Worm (Caenorhabditis elegans) whole organism, late embryonic: ENCODE data around the gene Y46G5A.38.

ENCODE experiments used
- K09A11.1 ChIP-seq: sonication (generic microtip); optimal IDR thresholded peaks from 2 replicates; lab custom pipeline; 2017; ENCODE audit warnings: antibody characterized with exemption, mild to moderate bottlenecking, missing genetic modification characterization, missing compliant biosample characterization; ENCODE audit not compliant: insufficient read depth
- che-1 ChIP-seq: sonication (generic microtip); optimal IDR thresholded peaks from 2 replicates; lab custom pipeline; 2016; ENCODE audit warnings: mild to moderate bottlenecking, missing genetic modification characterization, missing compliant biosample characterization
- dve-1 ChIP-seq: sonication (generic microtip); optimal IDR thresholded peaks from 2 replicates; lab custom pipeline; 2017; ENCODE audit warnings: antibody characterized with exemption, mild to moderate bottlenecking, missing genetic modification characterization, missing compliant biosample characterization
- eyg-1 ChIP-seq: sonication (generic microtip); optimal IDR thresholded peaks from 2 replicates; lab custom pipeline; 2016; ENCODE audit warnings: missing genotype, missing genetic modification characterization, missing compliant biosample characterization
- fkh-10 ChIP-seq: fragments of 150-350 bp; optimal IDR thresholded peaks from 2 replicates; lab custom pipeline; 2014; ENCODE audit warnings: missing biosample characterization, missing genetic modification reagents, missing genetic modification characterization
- pag-3 ChIP-seq: sonication (generic microtip); optimal IDR thresholded peaks from 2 replicates; lab custom pipeline; 2016; ENCODE audit warnings: missing compliant biosample characterization, missing genetic modification characterization, borderline replicate concordance
- pha-4 ChIP-seq: fragments of 150-350 bp; optimal IDR thresholded peaks from 2 replicates; lab custom pipeline; 2018; ENCODE audit warnings: missing biosample characterization, missing genetic modification reagents, missing genetic modification characterization
- rnt-1 ChIP-seq: sonication (generic microtip); optimal IDR thresholded peaks from 2 replicates; lab custom pipeline; 2016; ENCODE audit warnings: missing genetic modification characterization, missing compliant biosample characterization
- tbx-2 ChIP-seq: sonication (generic microtip); optimal IDR thresholded peaks from 2 replicates; lab custom pipeline; 2016; ENCODE audit warnings: missing genetic modification characterization, missing compliant biosample characterization

DNA sequence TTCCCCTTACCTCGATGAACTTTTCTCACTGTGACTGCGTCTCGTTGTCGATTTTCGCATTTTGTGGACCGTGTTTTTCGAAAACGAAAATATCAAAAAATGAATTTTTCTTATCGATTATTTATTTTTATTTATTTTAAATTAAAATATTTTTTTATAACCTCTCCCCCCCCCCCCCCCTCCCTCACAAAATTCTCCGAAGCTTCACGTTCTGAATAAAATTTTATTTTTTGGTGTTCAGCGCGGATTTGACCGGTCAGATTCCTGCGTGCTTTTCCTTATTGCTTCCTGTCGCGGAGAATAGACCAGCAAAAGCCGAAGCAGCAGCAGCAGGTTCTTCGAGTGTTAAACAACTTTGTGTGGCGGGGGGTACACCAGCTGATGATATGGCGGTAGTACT is 8.4 kb upstream of the Y46G5A.38 start, which contains the start of gene Y46G5A.22:
- TF ChIP-seq che-1 (tag; lab: Kevin White, UChicago): no peak
- TF ChIP-seq dve-1 (tag; lab: Kevin White, UChicago): no peak
- TF ChIP-seq pha-4 (tag; lab: Kevin White, UChicago): no peak
- no peak for TF ChIP-seq pag-3
- TF ChIP-seq tbx-2: no peak
- TF ChIP-seq fkh-10 (GFP tag; lab: Kevin White, UChicago): no peak
- TF ChIP-seq rnt-1 (tag; lab: Kevin White, UChicago): no peak
- no peak for TF ChIP-seq K09A11.1
- no peak for TF ChIP-seq eyg-1 (tag; lab: Kevin White, UChicago)
